Worm (Caenorhabditis elegans) whole organism, L4 larva: ENCODE measurements around the gene B0302.2.

Experiments used
- fos-1 ChIP-seq: fragments of 150-350 bp; optimal IDR thresholded peaks from 2 replicates; lab custom pipeline; 2014; ENCODE audit warnings: missing biosample characterization, missing genetic modification characterization
- lin-29 ChIP-seq: fragments of 200-800 bp; sonication (Bioruptor generic); IDR thresholded peaks from 2 replicates; pipeline ENCODE4 v1.3.6; 2022; ENCODE audit warnings: missing genetic modification reagents, missing genetic modification characterization, missing compliant biosample characterization
- mep-1 ChIP-seq: fragments of 150-350 bp; sonication (generic microtip); optimal IDR thresholded peaks from 3 replicates; lab custom pipeline; 2014; ENCODE audit warnings: missing biosample characterization, missing genetic modification characterization
- pqm-1 ChIP-seq: sonication (generic microtip); optimal IDR thresholded peaks from 2 replicates; lab custom pipeline; 2017; ENCODE audit warnings: missing biosample characterization, missing genetic modification characterization

ce11 chrX:17134427-17134826, 43.9 kb upstream of the B0302.2 start, which contains the start of gene K09E3.7:
- TF ChIP-seq lin-29 (GFP tag; lab: Robert Waterston, UW) (no peak), mep-1 (no peak), pqm-1 (tag; lab: Kevin White, UChicago) (no peak), fos-1 (tag; lab: Kevin White, UChicago) (no peak)
